Worm (Caenorhabditis elegans): Measurements from ENCODE around the gene Y62H9A.11.

Gene Y62H9A.11

ce11 chrX:11907263-11907662 lies at the start of gene Y62H9A.11:
TSS of gene Y62H9A.11 (minus strand) at chrX:11907363.
- TF ChIP-seq mec-3 (tag; optimal IDR thresholded peaks at IDR 0.05; ENCODE audit: borderline replicate concordance) (no peak), ceh-22 (tag; optimal IDR thresholded peaks at IDR 0.05) (no peak), ceh-45 (GFP tag; IDR thresholded peaks at IDR 0.05) (no peak), ama-1 (optimal IDR thresholded peaks at IDR 0.05) (no peak), nhr-232 (tag; optimal IDR thresholded peaks at IDR 0.05) (no peak), ceh-6 (GFP tag; optimal IDR thresholded peaks at IDR 0.05) (no peak), ets-4 (tag; optimal IDR thresholded peaks at IDR 0.05) (no peak), tbx-2 (tag; optimal IDR thresholded peaks at IDR 0.05) (no peak), ztf-16 (tag; optimal IDR thresholded peaks at IDR 0.05) (no peak), sdc-2 (tag; optimal IDR thresholded peaks at IDR 0.05) (no peak), madf-2 (tag; optimal IDR thresholded peaks at IDR 0.05) (no peak), nhr-11 (tag; optimal IDR thresholded peaks at IDR 0.05) (no peak)

DNA sequence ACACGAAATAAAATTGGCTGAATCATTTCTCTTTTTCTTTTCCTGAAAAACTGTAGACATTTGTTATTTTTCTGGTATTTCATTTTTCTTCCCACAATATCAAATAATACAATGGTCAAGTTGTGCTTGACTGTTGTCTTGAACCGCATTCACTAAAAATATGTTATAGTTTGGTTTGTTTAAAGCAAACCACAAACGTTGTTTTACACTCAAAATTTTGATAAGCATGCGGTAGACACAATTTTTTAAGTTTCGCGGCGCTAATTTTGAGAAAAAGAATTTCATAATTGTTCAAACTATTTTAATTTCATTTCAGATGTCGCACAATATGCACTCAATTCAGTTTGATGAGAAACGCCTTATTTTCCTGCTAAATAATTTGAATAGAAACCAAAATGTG lies 48.0 kb upstream of the Y62H9A.11 start, which contains the start of gene T08D10.3:
Gene T08D10.3 (plus strand): TSS at position 301 of the 400 bp plus-strand sequence.
- TF ChIP-seq ama-1 (optimal IDR thresholded peaks at IDR 0.05), result no peak

- TF ChIP-seq ama-1 (optimal IDR thresholded peaks at IDR 0.05) (no peak), K09A11.1 (tag; optimal IDR thresholded peaks at IDR 0.05; ENCODE audit: insufficient read depth) (no peak), C38D4.7 (GFP tag; optimal IDR thresholded peaks at IDR 0.05) (no peak), unc-42 (tag; optimal IDR thresholded peaks at IDR 0.05) (no peak), sdc-2 (tag; optimal IDR thresholded peaks at IDR 0.05) (no peak)
Measured at ce11 chrX:11953229-11953628, 46.1 kb upstream of the Y62H9A.11 start, which contains the start of gene T08D10.4. TSS of gene T08D10.4 (minus strand) at chrX:11953329.

DNA sequence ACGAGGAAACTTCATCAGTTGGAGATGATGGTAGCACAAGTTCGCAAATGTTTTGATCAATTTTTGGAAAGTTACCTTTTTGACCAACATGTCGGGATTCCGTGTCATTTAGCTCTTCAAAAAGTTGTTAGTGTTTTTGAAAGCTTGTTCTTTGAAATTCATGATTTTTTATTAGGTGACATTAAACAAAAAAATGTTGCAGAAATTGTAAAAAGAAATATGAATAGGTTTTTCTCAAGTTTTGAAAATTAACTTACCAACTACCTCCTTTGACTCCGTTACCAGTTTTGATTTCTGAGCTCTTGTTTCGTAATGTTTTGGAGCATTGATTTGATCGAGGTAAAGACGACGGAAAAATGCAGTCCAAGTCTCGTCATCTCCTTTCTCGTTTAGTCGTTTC lies 45.0 kb upstream of the Y62H9A.11 start:
- no peak for TF ChIP-seq ets-4 (tag; optimal IDR thresholded peaks at IDR 0.05)
- no peak for TF ChIP-seq sox-4 (tag; optimal IDR thresholded peaks at IDR 0.05)
- no peak for TF ChIP-seq ahr-1 (tag; optimal IDR thresholded peaks at IDR 0.05)

DNA sequence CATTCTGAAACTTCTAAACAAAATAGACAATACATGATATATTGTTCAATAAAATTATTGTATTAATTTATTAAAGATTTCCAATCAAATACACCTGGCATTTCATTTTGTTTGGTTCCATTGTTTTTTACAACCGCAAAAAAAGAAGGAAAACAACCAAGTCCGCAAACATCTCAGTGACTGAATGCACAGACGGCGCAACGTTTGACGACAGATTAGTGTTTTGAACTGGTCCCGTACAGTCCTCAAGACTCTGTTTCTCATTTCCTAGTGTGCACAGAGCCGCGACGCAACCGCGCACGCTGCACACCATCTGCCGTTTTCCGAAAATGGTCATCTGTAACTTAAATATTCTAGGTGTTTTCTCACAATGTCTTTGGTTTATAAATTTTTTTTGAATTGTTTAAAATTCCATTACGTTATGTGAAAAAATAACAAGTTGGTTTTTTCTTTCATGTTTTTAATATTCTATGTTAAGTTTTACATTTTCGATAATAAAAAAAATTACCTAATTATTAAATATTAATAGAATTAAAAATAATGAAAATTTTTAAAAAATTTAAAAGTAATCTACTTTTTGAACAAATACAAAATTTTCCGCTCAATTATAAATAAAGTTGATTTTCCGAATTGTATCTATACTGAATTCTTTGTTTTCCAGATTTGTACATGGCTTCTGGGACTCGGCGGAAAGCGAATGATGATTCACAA lies 41.2 kb upstream of the Y62H9A.11 start, which contains the start of gene lsd-1:
Gene lsd-1 (plus strand): TSS at position 661 of the 711 bp plus-strand sequence.
- TF ChIP-seq unc-55 (GFP tag; optimal IDR thresholded peaks at IDR 0.05) (no peak), sdc-2 (tag; optimal IDR thresholded peaks at IDR 0.05) (peak; percentile 24), ets-4 (tag; optimal IDR thresholded peaks at IDR 0.05) (no peak), hlh-8 (tag; optimal IDR thresholded peaks at IDR 0.05) (no peak)

ce11 chrX:11946788-11947463 lies 39.8 kb upstream of the Y62H9A.11 start, which contains the start of gene nfya-1:
TSS of gene nfya-1 (minus strand) at chrX:11946838.
- TF ChIP-seq sdc-2 (tag; optimal IDR thresholded peaks at IDR 0.05) (peak; percentile 71), elt-4 (tag; optimal IDR thresholded peaks at IDR 0.05) (no peak), rnt-1 (tag; optimal IDR thresholded peaks at IDR 0.05) (peak; percentile 30), tbx-2 (tag; optimal IDR thresholded peaks at IDR 0.05) (peak; percentile 1), ceh-48 (tag; optimal IDR thresholded peaks at IDR 0.05) (peak; percentile 84), unc-42 (tag; optimal IDR thresholded peaks at IDR 0.05) (peak; percentile 3), unc-86 (tag; optimal IDR thresholded peaks at IDR 0.05) (no peak), ceh-31 (tag; optimal IDR thresholded peaks at IDR 0.05) (peak; percentile 37)

DNA sequence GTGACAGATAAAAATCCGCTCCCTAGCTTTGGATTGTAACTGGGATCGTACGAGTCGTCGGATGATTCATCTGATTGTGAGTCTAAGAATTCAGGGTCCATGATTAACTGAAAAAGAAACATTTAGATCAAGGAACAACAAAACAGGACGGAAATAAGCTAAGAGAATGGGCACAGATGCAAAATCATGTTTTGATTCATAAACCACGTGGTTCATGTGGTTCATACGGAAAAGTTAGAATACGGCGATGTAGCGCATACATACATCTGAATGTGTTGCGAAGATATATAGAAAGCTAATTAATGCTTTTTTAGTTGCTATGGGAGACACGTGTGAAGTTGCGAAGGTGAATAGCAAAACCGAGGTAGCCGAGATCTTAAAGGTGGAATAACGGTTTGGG lies 34.8 kb upstream of the Y62H9A.11 start, which contains the start of gene F55G7.3:
Gene F55G7.3 (minus strand): TSS at position 101 of the 400 bp plus-strand sequence.
- TF ChIP-seq pax-1 (tag; optimal IDR thresholded peaks at IDR 0.05) (no peak), unc-3 (GFP tag; conservative IDR thresholded peaks at IDR 0.05) (no peak), unc-3 (tag; optimal IDR thresholded peaks at IDR 0.05) (no peak), fkh-6 (tag; optimal IDR thresholded peaks at IDR 0.05) (no peak), K02D7.2 (tag; optimal IDR thresholded peaks at IDR 0.05) (no peak)
